Worm (Caenorhabditis elegans) whole organism, young adult: ENCODE data around the gene sshk-1.

Experiments
- Y95B8A.8 ChIP-seq: fragments of 200-800 bp; sonication (Bioruptor generic); IDR thresholded peaks from 2 replicates; pipeline ENCODE4 v1.3.6; 2022; ENCODE audit warnings: missing genetic modification reagents, missing genetic modification characterization, missing compliant biosample characterization
- ZK185.1 ChIP-seq: sonication (generic microtip); optimal IDR thresholded peaks from 2 replicates; lab custom pipeline; 2016; ENCODE audit warnings: mild to moderate bottlenecking, missing genetic modification characterization, missing compliant biosample characterization; ENCODE audit not compliant: poor library complexity, severe bottlenecking
- ama-1 ChIP-seq, 3 experiments: fragments of 150-350 bp in 1 of 3; sonication (generic microtip) in 2 of 3; optimal IDR thresholded peaks; 2 replicates each; lab custom pipeline; 2014 to 2018; ENCODE audit warnings: missing biosample characterization in 2 of 3, missing genetic modification characterization in 2 of 3, missing genetic modification reagents in 2 of 3
- aptf-3 ChIP-seq: fragments of 200-800 bp; sonication (Bioruptor generic); IDR thresholded peaks from 2 replicates; pipeline ENCODE4 v1.3.6; 2022; ENCODE audit warnings: missing genetic modification characterization, missing compliant biosample characterization
- attf-5 ChIP-seq: fragments of 200-800 bp; sonication (Bioruptor generic); optimal IDR thresholded peaks from 2 replicates; lab custom pipeline; 2018; ENCODE audit warnings: mild to moderate bottlenecking, missing genetic modification characterization, missing compliant biosample characterization
- cebp-1 ChIP-seq, 2 experiments: fragments of 200-800 bp in 1 of 2; sonication (Bioruptor generic) in 1 of 2; sonication (generic microtip) in 1 of 2; IDR thresholded peaks in 1 of 2; optimal IDR thresholded peaks in 1 of 2; 2 replicates each; pipeline versions ENCODE4 v1.3.6 to Lab custom; 2017 to 2022; ENCODE audit warnings: missing compliant biosample characterization in 2 of 2, missing genetic modification characterization in 2 of 2, mild to moderate bottlenecking in 1 of 2, missing genetic modification reagents in 1 of 2, moderate library complexity in 1 of 2
- ceh-100 ChIP-seq: fragments of 200-800 bp; sonication (Bioruptor generic); IDR thresholded peaks from 2 replicates; pipeline ENCODE4 v1.3.6; 2022; ENCODE audit warnings: missing genetic modification reagents, missing genetic modification characterization, missing compliant biosample characterization
- ceh-91 ChIP-seq: fragments of 200-800 bp; sonication (Bioruptor generic); IDR thresholded peaks from 2 replicates; pipeline ENCODE4 v1.3.6; 2022; ENCODE audit warnings: missing genetic modification reagents, missing genetic modification characterization, missing compliant biosample characterization
- chd-7 ChIP-seq: sonication (generic microtip); optimal IDR thresholded peaks from 2 replicates; lab custom pipeline; 2016; ENCODE audit warnings: mild to moderate bottlenecking, missing genetic modification characterization, moderate library complexity, missing compliant biosample characterization
- dox-1 ChIP-seq: fragments of 200-800 bp; sonication (Bioruptor generic); IDR thresholded peaks from 2 replicates; pipeline ENCODE4 v1.3.6; 2022; ENCODE audit warnings: missing genetic modification reagents, missing genetic modification characterization, missing compliant biosample characterization
- efl-1 ChIP-seq: fragments of 150-350 bp; optimal IDR thresholded peaks from 2 replicates; lab custom pipeline; 2014; ENCODE audit warnings: missing biosample characterization, missing genetic modification reagents, missing genetic modification characterization
- egl-18 ChIP-seq: fragments of 200-800 bp; sonication (Bioruptor generic); IDR thresholded peaks from 2 replicates; pipeline ENCODE4 v1.3.6; 2022; ENCODE audit warnings: missing genetic modification reagents, missing genetic modification characterization, missing compliant biosample characterization
- ets-4 ChIP-seq: fragments of 200-800 bp; sonication (Bioruptor generic); optimal IDR thresholded peaks from 2 replicates; lab custom pipeline; 2018; ENCODE audit warnings: mild to moderate bottlenecking, missing genetic modification characterization, missing compliant biosample characterization
- him-1 ChIP-seq: sonication (generic microtip); optimal IDR thresholded peaks from 2 replicates; lab custom pipeline; 2016; ENCODE audit warnings: missing genotype, missing genetic modification reagents, missing genetic modification characterization, missing compliant biosample characterization
- hlh-12 ChIP-seq: sonication (generic microtip); optimal IDR thresholded peaks from 2 replicates; lab custom pipeline; 2016; ENCODE audit warnings: missing genetic modification characterization, missing compliant biosample characterization
- hmg-1.2 ChIP-seq: fragments of 200-800 bp; sonication (Bioruptor generic); IDR thresholded peaks from 2 replicates; pipeline ENCODE4 v1.3.6; 2022; ENCODE audit warnings: missing genetic modification reagents, missing genetic modification characterization, missing compliant biosample characterization
- hsf-1 ChIP-seq: fragments of 200-800 bp; sonication (Bioruptor generic); IDR thresholded peaks from 2 replicates; pipeline ENCODE4 v1.3.6; 2022; ENCODE audit warnings: missing genetic modification reagents, missing genetic modification characterization, missing compliant biosample characterization
- lag-1 ChIP-seq: fragments of 200-800 bp; sonication (Bioruptor generic); IDR thresholded peaks from 2 replicates; pipeline ENCODE4 v1.3.6; 2022; ENCODE audit warnings: missing genetic modification reagents, missing genetic modification characterization, missing compliant biosample characterization
- let-607 ChIP-seq, 2 experiments: fragments of 200-800 bp in 1 of 2; sonication (Bioruptor generic) in 1 of 2; sonication (generic microtip) in 1 of 2; optimal IDR thresholded peaks; 2 replicates each; lab custom pipeline; 2016 to 2018; ENCODE audit warnings: mild to moderate bottlenecking in 2 of 2, missing compliant biosample characterization in 2 of 2, missing genetic modification characterization in 2 of 2, moderate library complexity in 2 of 2, missing genotype in 1 of 2
- lin-54 ChIP-seq: fragments of 200-800 bp; sonication (Bioruptor generic); optimal IDR thresholded peaks from 2 replicates; lab custom pipeline; 2018; ENCODE audit warnings: mild to moderate bottlenecking, missing genetic modification characterization, missing compliant biosample characterization
- madf-3 ChIP-seq: fragments of 200-800 bp; sonication (Bioruptor generic); IDR thresholded peaks from 2 replicates; pipeline ENCODE4 v1.3.6; 2022; ENCODE audit warnings: missing genetic modification reagents, missing genetic modification characterization, missing compliant biosample characterization
- mcd-1 ChIP-seq: fragments of 200-800 bp; sonication (Bioruptor generic); IDR thresholded peaks from 2 replicates; pipeline ENCODE4 v1.3.6; 2022; ENCODE audit warnings: missing genetic modification reagents, missing genetic modification characterization, missing compliant biosample characterization
- nfya-1 ChIP-seq: sonication (generic microtip); optimal IDR thresholded peaks from 2 replicates; lab custom pipeline; 2017; ENCODE audit warnings: antibody characterized with exemption, missing compliant biosample characterization, missing genetic modification characterization, borderline replicate concordance; ENCODE audit not compliant: insufficient read depth
- nhr-80 ChIP-seq: sonication (generic microtip); optimal IDR thresholded peaks from 2 replicates; lab custom pipeline; 2016; ENCODE audit warnings: missing genetic modification characterization, missing compliant biosample characterization
- pbrm-1 ChIP-seq: fragments of 200-800 bp; sonication (Bioruptor generic); IDR thresholded peaks from 2 replicates; pipeline ENCODE4 v1.3.6; 2022; ENCODE audit warnings: missing genetic modification reagents, missing genetic modification characterization, missing compliant biosample characterization
- pha-4 ChIP-seq: fragments of 150-350 bp; sonication (generic microtip); optimal IDR thresholded peaks from 2 replicates; lab custom pipeline; 2014; ENCODE audit warnings: missing biosample characterization, missing genetic modification reagents, missing genetic modification characterization
- repo-1 ChIP-seq: sonication (generic microtip); optimal IDR thresholded peaks from 2 replicates; lab custom pipeline; 2017; ENCODE audit warnings: mild to moderate bottlenecking, missing genetic modification characterization, missing compliant biosample characterization
- sdz-38 ChIP-seq: sonication (generic microtip); optimal IDR thresholded peaks from 2 replicates; lab custom pipeline; 2016; ENCODE audit warnings: missing genotype, missing genetic modification characterization, missing compliant biosample characterization
- snpc-4 ChIP-seq, 5 experiments: fragments of 150-350 bp in 1 of 5; sonication (generic microtip) in 4 of 5; optimal IDR thresholded peaks; 2 replicates each; lab custom pipeline; 2014 to 2018; ENCODE audit warnings: missing genetic modification characterization in 5 of 5, missing biosample characterization in 3 of 5, antibody characterized with exemption in 2 of 5, mild to moderate bottlenecking in 2 of 5, missing compliant biosample characterization in 2 of 5, missing genotype in 2 of 5, moderate library complexity in 2 of 5, missing genetic modification reagents in 1 of 5
- somi-1 ChIP-seq: fragments of 200-800 bp; sonication (Bioruptor generic); optimal IDR thresholded peaks from 2 replicates; lab custom pipeline; 2018; ENCODE audit warnings: mild to moderate bottlenecking, missing genetic modification characterization, missing compliant biosample characterization
- xnd-1 ChIP-seq: sonication (generic microtip); optimal IDR thresholded peaks from 2 replicates; lab custom pipeline; 2016; ENCODE audit warnings: missing genotype, missing genetic modification reagents, missing genetic modification characterization, missing compliant biosample characterization
- ztf-22 ChIP-seq: fragments of 200-800 bp; sonication (Bioruptor generic); optimal IDR thresholded peaks from 2 replicates; lab custom pipeline; 2018; ENCODE audit warnings: mild to moderate bottlenecking, missing genetic modification characterization, moderate library complexity, missing compliant biosample characterization
- ztf-26 ChIP-seq: sonication (generic microtip); optimal IDR thresholded peaks from 2 replicates; lab custom pipeline; 2017; ENCODE audit warnings: missing genetic modification characterization, missing compliant biosample characterization
- ztf-3 ChIP-seq: fragments of 200-800 bp; sonication (Bioruptor generic); optimal IDR thresholded peaks from 2 replicates; lab custom pipeline; 2018; ENCODE audit warnings: mild to moderate bottlenecking, missing genetic modification characterization, missing compliant biosample characterization

sshk-1 gene

DNA sequence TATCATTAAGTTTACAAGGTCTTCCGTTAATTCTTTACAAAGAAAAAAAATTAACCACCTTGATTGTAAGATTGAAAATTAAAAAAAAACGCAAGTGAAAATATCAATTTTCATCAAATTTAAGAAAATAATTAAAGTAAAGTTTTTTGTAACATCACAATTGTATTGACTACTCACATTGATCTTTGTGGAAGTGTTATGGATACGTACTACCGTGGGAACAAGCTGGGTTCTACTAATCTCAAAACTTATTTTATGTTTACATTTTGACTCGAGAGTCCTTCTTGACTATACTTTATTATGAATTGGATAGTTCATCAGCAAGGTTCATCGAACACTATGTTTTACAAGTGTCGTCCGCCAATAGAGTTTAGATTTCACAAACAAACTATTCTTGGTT lies 13.6 kb downstream of the sshk-1 start, which contains the start of gene num-1:
Gene num-1 (plus strand): TSS at position 301 of the 400 bp plus-strand sequence.
- TF ChIP-seq him-1 (tag; lab: Kevin White, UChicago) (no peak), ama-1 (optimal IDR thresholded peaks at IDR 0.05; lab: Kevin White, UChicago) (no peak), ama-1 (GFP tag; optimal IDR thresholded peaks at IDR 0.05; lab: Kevin White, UChicago) (no peak), aptf-3 (GFP tag; lab: Robert Waterston, UW) (no peak), ztf-3 (GFP tag; lab: Kevin White, UChicago) (no peak), lag-1 (GFP tag; lab: Robert Waterston, UW) (no peak), hsf-1 (GFP tag; lab: Robert Waterston, UW) (no peak), nfya-1 (tag; lab: Kevin White, UChicago) (no peak), ZK185.1 (no peak), chd-7 (tag; lab: Kevin White, UChicago) (no peak), egl-18 (GFP tag; lab: Robert Waterston, UW) (no peak), Y95B8A.8 (GFP tag; lab: Robert Waterston, UW) (no peak), lin-54 (no peak), somi-1 (GFP tag; lab: Kevin White, UChicago) (no peak), repo-1 (no peak), xnd-1 (tag; lab: Kevin White, UChicago) (no peak), efl-1 (no peak)

ce11 chrV:20830409-20830808 lies 14.5 kb downstream of the sshk-1 start:
- TF ChIP-seq pbrm-1 (GFP tag; lab: Robert Waterston, UW), result no peak
- peak; percentile 70 to 89 for TF ChIP-seq let-607 (tag; optimal IDR thresholded peaks at IDR 0.05; lab: Kevin White, UChicago)
- no peak for TF ChIP-seq xnd-1 (tag; lab: Kevin White, UChicago)
- TF ChIP-seq nhr-80 (tag; lab: Kevin White, UChicago), result peak; percentile 29

DNA sequence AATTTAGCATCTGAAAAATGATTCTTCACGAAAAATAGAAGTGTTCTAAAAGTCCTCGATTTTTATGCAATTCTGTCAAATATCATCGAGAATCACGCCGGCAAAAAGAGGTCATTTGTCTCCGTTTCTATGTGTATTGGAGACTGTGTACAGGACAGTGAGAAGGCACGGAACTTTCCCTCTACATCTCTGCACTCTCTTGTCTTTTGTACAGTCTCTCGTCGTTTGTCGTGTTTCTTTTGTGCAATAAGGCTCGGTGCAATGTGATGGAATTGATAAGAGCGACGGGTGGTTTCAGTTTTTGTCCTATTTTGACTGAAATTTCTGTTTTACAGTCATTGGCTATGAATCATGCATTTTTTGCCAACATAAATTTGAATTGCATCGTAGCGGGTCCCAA lies 15.9 kb downstream of the sshk-1 start:
- no peak for TF ChIP-seq madf-3
- peak; percentile 78 for TF ChIP-seq dox-1 (GFP tag; lab: Robert Waterston, UW)
- TF ChIP-seq attf-5 (GFP tag; lab: Kevin White, UChicago), result peak; percentile 57
- no peak for TF ChIP-seq snpc-4 (GFP tag; optimal IDR thresholded peaks at IDR 0.05; lab: Kevin White, UChicago)
- TF ChIP-seq snpc-4 (tag; optimal IDR thresholded peaks at IDR 0.05; lab: Kevin White, UChicago), result peak in 1 of 4 experiments; percentile 13
- peak; percentile 84 for TF ChIP-seq hmg-1.2
- peak; percentile 7 for TF ChIP-seq ets-4 (GFP tag; lab: Kevin White, UChicago)
- peak; percentile 17 for TF ChIP-seq ZK185.1
- no peak for TF ChIP-seq hlh-12 (tag; lab: Kevin White, UChicago)
- TF ChIP-seq nhr-80 (tag; lab: Kevin White, UChicago), result peak; percentile 97
- no peak for TF ChIP-seq cebp-1 (GFP tag; IDR thresholded peaks at IDR 0.05; lab: Robert Waterston, UW)
- TF ChIP-seq cebp-1 (tag; optimal IDR thresholded peaks at IDR 0.05; lab: Kevin White, UChicago), result peak; percentile 46
- TF ChIP-seq pha-4 (tag; lab: Kevin White, UChicago), result peak; percentile 2
- TF ChIP-seq, all 124 proteins: peak for 9

ce11 chrV:20832554-20832963 lies 16.6 kb downstream of the sshk-1 start:
- TF ChIP-seq lag-1 (GFP tag; lab: Robert Waterston, UW) (no peak), ztf-22 (GFP tag; lab: Kevin White, UChicago) (no peak), chd-7 (tag; lab: Kevin White, UChicago) (no peak), ztf-26 (tag; lab: Kevin White, UChicago) (no peak), mcd-1 (GFP tag; lab: Robert Waterston, UW) (peak; percentile 51; the same call in 1 of the 2 replicates), ceh-100 (GFP tag; lab: Robert Waterston, UW) (peak; percentile 84), him-1 (tag; lab: Kevin White, UChicago) (no peak), ceh-91 (no peak), sdz-38 (no peak)
